Worm (Caenorhabditis elegans): ENCODE measurements around the gene C55A6.12.

The C55A6.12 gene

DNA sequence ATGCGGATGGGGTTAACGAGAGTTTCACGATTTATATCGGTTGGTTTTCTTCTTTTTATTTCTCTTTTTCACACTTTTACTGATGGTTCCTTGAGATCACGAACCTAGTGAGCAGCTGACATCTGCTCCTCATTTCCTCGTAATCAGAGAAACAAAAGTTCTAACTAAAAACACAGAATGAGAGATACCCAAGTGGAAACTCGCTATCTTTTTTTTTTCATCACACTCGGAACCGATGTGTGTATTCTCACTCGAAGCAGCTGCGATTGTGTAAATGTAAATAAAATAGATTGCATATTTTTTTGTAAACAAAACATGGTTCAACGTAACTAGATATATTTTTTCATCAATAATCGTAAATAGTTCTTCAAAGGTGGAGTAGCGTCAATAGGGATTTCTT lies 3.4 kb upstream of the C55A6.12 start (continued):
- TF ChIP-seq nhr-19 (GFP tag; conservative IDR thresholded peaks at IDR 0.05) (peak; percentile 48), sox-4 (tag; optimal IDR thresholded peaks at IDR 0.05) (no peak), mef-2 (tag; optimal IDR thresholded peaks at IDR 0.05) (no peak), dsc-1 (tag; optimal IDR thresholded peaks at IDR 0.05) (peak; percentile 98), lsy-2 (tag; optimal IDR thresholded peaks at IDR 0.05) (peak; percentile 30 to 56), isw-1 (GFP tag; IDR thresholded peaks at IDR 0.05) (no peak), hpl-2 (GFP tag; optimal IDR thresholded peaks at IDR 0.05) (no peak), unc-130 (tag; optimal IDR thresholded peaks at IDR 0.05) (peak; percentile 27), ceh-90 (tag; optimal IDR thresholded peaks at IDR 0.05) (no peak), rnt-1 (tag; optimal IDR thresholded peaks at IDR 0.05) (peak; percentile 61), swsn-7 (tag; optimal IDR thresholded peaks at IDR 0.05) (no peak), elt-2 (tag; optimal IDR thresholded peaks at IDR 0.05) (no peak), snu-23 (GFP tag; optimal IDR thresholded peaks at IDR 0.05) (peak; percentile 40), sup-37 (GFP tag; optimal IDR thresholded peaks at IDR 0.05) (no peak), unc-86 (tag; optimal IDR thresholded peaks at IDR 0.05) (no peak), nhr-85 (tag) (no peak)

- TF ChIP-seq nhr-20 (tag; optimal IDR thresholded peaks at IDR 0.05), result peak; percentile 82
- peak in 1 of 2 experiments; percentile 68 for TF ChIP-seq ztf-11 (tag; optimal IDR thresholded peaks at IDR 0.05)
- TF ChIP-seq dsc-1 (tag; optimal IDR thresholded peaks at IDR 0.05), result peak; percentile 30
- peak; percentile 86 for TF ChIP-seq nhr-71 (tag; optimal IDR thresholded peaks at IDR 0.05)
- peak; percentile 79 for TF ChIP-seq nhr-90 (tag; optimal IDR thresholded peaks at IDR 0.05; ENCODE audit: poor library complexity)
- TF ChIP-seq fkh-8 (tag; optimal IDR thresholded peaks at IDR 0.05), result peak; percentile 59
- peak; percentile 84 for TF ChIP-seq nhr-85 (tag)
- peak; percentile 14 for TF ChIP-seq elt-2 (tag; optimal IDR thresholded peaks at IDR 0.05)
- peak in 2 of 3 experiments; percentile 9 to 41 for TF ChIP-seq ceh-82 (tag; optimal IDR thresholded peaks at IDR 0.05)
- peak; percentile 17 for TF ChIP-seq sox-4 (tag; optimal IDR thresholded peaks at IDR 0.05)
- TF ChIP-seq lsy-2 (tag; optimal IDR thresholded peaks at IDR 0.05), result peak; percentile 56 to 73
- TF ChIP-seq ceh-8 (GFP tag; optimal IDR thresholded peaks at IDR 0.05), result peak; percentile 44
- peak; percentile 52 for TF ChIP-seq egl-13 (tag; optimal IDR thresholded peaks at IDR 0.05)
- TF ChIP-seq nhr-47 (tag; optimal IDR thresholded peaks at IDR 0.05), result peak; percentile 85
- peak; percentile 79 for TF ChIP-seq swsn-7 (tag; optimal IDR thresholded peaks at IDR 0.05)
- peak; percentile 60 to 69 for TF ChIP-seq efl-1 (optimal IDR thresholded peaks at IDR 0.05)
- peak; percentile 61 to 94 for TF ChIP-seq efl-1 (GFP tag; optimal IDR thresholded peaks at IDR 0.05 in 1 of 2)
- TF ChIP-seq nhr-77 (tag; optimal IDR thresholded peaks at IDR 0.05), result peak; percentile 37
- peak; percentile 18 for TF ChIP-seq unc-130 (tag; optimal IDR thresholded peaks at IDR 0.05)
- peak; percentile 59 for TF ChIP-seq rnt-1 (tag; optimal IDR thresholded peaks at IDR 0.05)
- TF ChIP-seq snu-23 (GFP tag; optimal IDR thresholded peaks at IDR 0.05), result peak; percentile 84
- TF ChIP-seq mep-1 (tag; optimal IDR thresholded peaks at IDR 0.05), result peak; percentile 74
- peak; percentile 76 for TF ChIP-seq lin-14 (GFP tag; optimal IDR thresholded peaks at IDR 0.05)
- peak; percentile 54; the same call in 1 of the 2 replicates for TF ChIP-seq ceh-88 (GFP tag; IDR thresholded peaks at IDR 0.05)
- TF ChIP-seq dpl-1 (GFP tag; optimal IDR thresholded peaks at IDR 0.05), result peak; percentile 35 to 67 (median 50)
- peak; percentile 68 for TF ChIP-seq nhr-19 (GFP tag; conservative IDR thresholded peaks at IDR 0.05)
- TF ChIP-seq lin-35 (GFP tag; optimal IDR thresholded peaks at IDR 0.05), result peak; percentile 55 to 62
- peak; percentile 64 for TF ChIP-seq grh-1 (GFP tag; IDR thresholded peaks at IDR 0.05)
- peak; percentile 62 for TF ChIP-seq C16A3.4 (tag; optimal IDR thresholded peaks at IDR 0.05)
- peak; percentile 20 for TF ChIP-seq pax-3 (tag; optimal IDR thresholded peaks at IDR 0.05)
- TF ChIP-seq skn-1 (tag; optimal IDR thresholded peaks at IDR 0.05), result peak; percentile 38
- peak; percentile 65 for TF ChIP-seq xbp-1 (tag; optimal IDR thresholded peaks at IDR 0.05)
- TF ChIP-seq lir-3 (tag; optimal IDR thresholded peaks at IDR 0.05; ENCODE audit: poor library complexity), result peak; percentile 66
- peak; percentile 93 for TF ChIP-seq F16B12.6 (tag; optimal IDR thresholded peaks at IDR 0.05)
- TF ChIP-seq blmp-1 (tag; optimal IDR thresholded peaks at IDR 0.05), result peak; percentile 52
- peak; percentile 71 for TF ChIP-seq tbx-2 (tag; optimal IDR thresholded peaks at IDR 0.05)
- TF ChIP-seq jun-1 (tag; optimal IDR thresholded peaks at IDR 0.05), result peak; percentile 30
- peak; percentile 17 for TF ChIP-seq snpc-4 (tag; optimal IDR thresholded peaks at IDR 0.05)
- TF ChIP-seq isw-1 (GFP tag; IDR thresholded peaks at IDR 0.05), result peak; percentile 59
- peak; percentile 76 for TF ChIP-seq unc-86 (tag; optimal IDR thresholded peaks at IDR 0.05)
- peak; percentile 60 for TF ChIP-seq fkh-10 (GFP tag; optimal IDR thresholded peaks at IDR 0.05)
These were observed 2.0 kb upstream of the C55A6.12 start, which contains the start of the genes C55A6.1 and C55A6.10 for ce11 chrV:11504853-11505397. Gene C55A6.1, minus strand, starts transcription at chrV:11504968. Gene C55A6.10, plus strand, starts transcription at chrV:11505347.
